Worm (Caenorhabditis elegans) whole organism, early embryonic: ENCODE measurements around the gene trpp-4.

ENCODE experiments used
- B0310.2 ChIP-seq: sonication (generic microtip); optimal IDR thresholded peaks from 2 replicates; lab custom pipeline; 2016; ENCODE audit warnings: mild to moderate bottlenecking, missing genetic modification characterization, missing compliant biosample characterization
- F13C5.2 ChIP-seq: sonication (generic microtip); optimal IDR thresholded peaks from 2 replicates; lab custom pipeline; 2017; ENCODE audit warnings: mild to moderate bottlenecking, missing genetic modification characterization, inconsistent platforms, missing compliant biosample characterization
- aly-1 ChIP-seq: sonication (generic microtip); optimal IDR thresholded peaks from 2 replicates; lab custom pipeline; 2016; ENCODE audit warnings: missing genetic modification characterization, missing compliant biosample characterization
- ama-1 ChIP-seq: fragments of 150-350 bp; optimal IDR thresholded peaks from 2 replicates; lab custom pipeline; 2014
- ceh-13 ChIP-seq: fragments of 200-800 bp; sonication (Bioruptor generic); optimal IDR thresholded peaks from 2 replicates; lab custom pipeline; 2018; ENCODE audit warnings: mild to moderate bottlenecking, missing genetic modification characterization, missing compliant biosample characterization
- ceh-36 ChIP-seq: sonication (generic microtip); optimal IDR thresholded peaks from 2 replicates; lab custom pipeline; 2016; ENCODE audit warnings: missing genetic modification characterization, inconsistent platforms, missing compliant biosample characterization
- ets-7 ChIP-seq: sonication (generic microtip); optimal IDR thresholded peaks from 2 replicates; lab custom pipeline; 2016; ENCODE audit warnings: missing genotype, missing genetic modification characterization, missing compliant biosample characterization
- hnd-1 ChIP-seq: sonication (generic microtip); optimal IDR thresholded peaks from 2 replicates; lab custom pipeline; 2016; ENCODE audit warnings: missing genetic modification characterization, missing compliant biosample characterization
- pes-1 ChIP-seq: fragments of 200-800 bp; sonication (Bioruptor generic); IDR thresholded peaks from 2 replicates; pipeline ENCODE4 v1.3.6; 2022; ENCODE audit warnings: missing genetic modification reagents, missing genetic modification characterization, missing compliant biosample characterization
- scrt-1 ChIP-seq: fragments of 200-800 bp; sonication (Bioruptor generic); IDR thresholded peaks from 2 replicates; pipeline ENCODE4 v1.3.6; 2022; ENCODE audit warnings: missing genetic modification characterization, missing compliant biosample characterization
- tbx-37 ChIP-seq: fragments of 200-800 bp; sonication (Bioruptor generic); conservative IDR thresholded peaks from 2 replicates; pipeline ENCODE4 v1.3.6; 2022; ENCODE audit warnings: missing genetic modification reagents, missing genetic modification characterization, missing compliant biosample characterization

- TF ChIP-seq ama-1 (lab: Kevin White, UChicago) = no peak
- no peak for TF ChIP-seq tbx-37
- no peak for TF ChIP-seq pes-1 (GFP tag; lab: Robert Waterston, UW)
- TF ChIP-seq scrt-1 (GFP tag; lab: Robert Waterston, UW) = no peak
- no peak for TF ChIP-seq ceh-13 (GFP tag; lab: Kevin White, UChicago)
- no peak for TF ChIP-seq ets-7 (tag; lab: Kevin White, UChicago)
- no peak for TF ChIP-seq B0310.2 (tag; lab: Kevin White, UChicago)
- TF ChIP-seq F13C5.2 = no peak
- no peak for TF ChIP-seq hnd-1 (tag; lab: Kevin White, UChicago)
- no peak for TF ChIP-seq aly-1
- TF ChIP-seq ceh-36 = no peak
Observed at ce11 chrV:9384359-9384758, 15.8 kb upstream of the trpp-4 start.
